Fruit fly (Drosophila melanogaster) whole organism: ENCODE results near the gene CG42238.

Source experiments
- CG8478 ChIP-seq: fragments of >200 bp; optimal IDR thresholded peaks from 2 replicates; lab custom pipeline; 2018; ENCODE audit warnings: inconsistent platforms
- Dll ChIP-seq: fragments of >200 bp; optimal IDR thresholded peaks from 2 replicates; lab custom pipeline; 2017
- EcR ChIP-seq, 2 experiments: fragments of >200 bp; optimal IDR thresholded peaks; 2 replicates each; lab custom pipeline; 2017; ENCODE audit warnings: missing biosample characterization in 2 of 2, missing genetic modification characterization in 2 of 2, missing genetic modification reagents in 2 of 2
- pan ChIP-seq: fragments of >200 bp; optimal IDR thresholded peaks from 2 replicates; lab custom pipeline; 2017
- psq ChIP-seq: fragments of >200 bp; optimal IDR thresholded peaks from 2 replicates; lab custom pipeline; 2017
- usp ChIP-seq: fragments of >200 bp; optimal IDR thresholded peaks from 2 replicates; lab custom pipeline; 2017; ENCODE audit warnings: missing biosample characterization, missing genetic modification characterization, mixed read lengths

CG42238 gene

DNA sequence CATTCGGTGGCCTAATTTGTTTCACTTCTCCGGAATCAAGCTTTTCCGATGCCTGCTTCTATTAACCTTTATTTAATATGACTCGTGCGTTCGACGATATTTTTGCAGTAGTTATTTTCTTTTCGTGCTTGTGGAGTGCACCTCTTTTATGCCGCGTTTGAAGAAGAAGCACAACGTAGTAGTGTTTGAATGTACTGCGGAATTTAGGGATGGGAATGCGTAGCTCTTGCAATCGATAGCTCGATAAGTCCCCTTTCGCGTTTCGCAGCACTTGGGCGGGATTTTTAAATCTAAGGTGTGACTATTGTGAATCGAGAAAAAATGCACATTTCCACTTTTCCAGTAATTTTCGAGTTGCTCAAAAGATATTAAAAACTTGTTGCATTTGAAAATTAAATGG is 133.2 kb downstream of the CG42238 start, which contains the start of the genes CG43739 and sky:
Gene CG43739, minus strand, starts transcription at position 199 of the 400 bp plus-strand sequence.
Gene sky, minus strand, starts transcription at position 199 of the 400 bp plus-strand sequence.
- TF ChIP-seq psq (lab: Kevin White, UChicago) (no peak), usp (GFP tag; lab: Kevin White, UChicago) (no peak), EcR (GFP tag; optimal IDR thresholded peaks at IDR 0.05; lab: Kevin White, UChicago) (no peak), Dll (lab: Kevin White, UChicago) (no peak), pan (lab: Kevin White, UChicago) (no peak), CG8478 (lab: Kevin White, UChicago) (no peak)

DNA sequence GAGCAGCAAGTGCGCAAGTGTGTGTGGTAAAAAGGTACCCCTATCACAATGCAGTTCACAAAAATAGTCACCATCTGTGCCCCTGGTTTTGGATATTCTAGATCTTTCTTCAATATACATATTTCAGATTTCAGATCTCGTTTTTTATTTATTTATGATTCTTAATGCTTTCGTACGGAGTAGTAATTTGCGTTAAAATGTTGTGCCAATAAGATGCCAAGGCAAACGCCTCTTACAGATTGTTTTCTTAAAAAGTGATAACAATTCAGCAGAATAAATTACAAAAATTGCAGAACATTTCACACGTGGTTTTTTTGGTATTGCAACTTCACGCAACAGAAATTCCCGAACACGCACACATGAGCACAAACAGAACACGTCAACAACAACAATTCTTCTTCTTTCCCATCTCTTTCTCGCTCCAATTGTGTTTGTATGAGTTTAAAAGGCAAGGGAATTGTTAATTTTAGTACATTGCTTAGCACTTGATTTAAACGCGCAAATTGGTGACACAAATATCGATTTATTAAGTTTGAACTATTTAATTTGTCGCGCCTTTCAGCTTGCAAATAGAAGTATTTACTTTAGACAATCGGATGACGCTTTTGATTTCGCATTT is 133.8 kb downstream of the CG42238 start:
- TF ChIP-seq psq (lab: Kevin White, UChicago): no peak
- no peak for TF ChIP-seq Dll (lab: Kevin White, UChicago)
- TF ChIP-seq EcR (GFP tag; optimal IDR thresholded peaks at IDR 0.05; lab: Kevin White, UChicago): no peak
- no peak for TF ChIP-seq usp (GFP tag; lab: Kevin White, UChicago)
- TF ChIP-seq CG8478 (lab: Kevin White, UChicago): no peak
- TF ChIP-seq pan (lab: Kevin White, UChicago): no peak

DNA sequence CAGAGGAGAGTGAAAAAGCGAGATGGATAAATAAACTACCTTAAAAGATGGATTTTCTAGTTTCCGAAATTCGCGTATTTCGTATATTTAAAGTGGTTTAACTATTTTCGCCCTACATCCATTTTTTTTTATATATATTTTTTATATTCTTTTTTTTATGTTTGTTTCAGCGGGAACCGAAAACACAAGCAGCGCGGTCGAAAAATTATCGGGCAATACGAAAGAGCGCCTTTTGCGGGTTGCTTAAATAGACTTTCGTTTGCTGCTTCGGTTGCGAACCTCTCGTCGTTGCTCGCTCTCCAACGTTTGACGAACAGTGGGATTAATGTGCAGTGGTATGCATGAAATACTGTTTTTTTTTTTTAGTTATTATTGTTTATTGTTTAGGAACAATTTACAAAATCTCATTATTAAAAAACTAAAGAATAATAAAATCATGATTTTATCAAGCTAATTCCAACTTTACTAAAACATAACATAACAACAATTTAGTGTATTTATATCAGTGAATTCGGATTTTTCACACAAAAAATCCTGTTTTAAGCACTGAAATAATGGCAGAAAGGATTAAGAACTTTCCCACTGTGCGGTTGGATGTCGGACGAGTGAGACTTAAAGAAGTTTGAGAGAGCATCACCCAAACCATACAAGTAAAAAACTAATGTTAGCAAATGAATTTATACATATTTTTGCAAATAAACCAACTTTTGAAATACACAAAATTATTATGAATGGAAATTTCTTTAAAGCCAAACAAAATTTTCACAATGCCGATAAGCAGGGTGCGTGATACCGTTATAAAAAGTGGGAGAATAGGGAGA is 134.5 kb downstream of the CG42238 start:
- TF ChIP-seq usp (GFP tag; lab: Kevin White, UChicago): no peak
- TF ChIP-seq EcR (GFP tag; optimal IDR thresholded peaks at IDR 0.05; lab: Kevin White, UChicago): no peak
- no peak for TF ChIP-seq psq (lab: Kevin White, UChicago)
- no peak for TF ChIP-seq CG8478 (lab: Kevin White, UChicago)
- TF ChIP-seq pan (lab: Kevin White, UChicago): no peak

DNA sequence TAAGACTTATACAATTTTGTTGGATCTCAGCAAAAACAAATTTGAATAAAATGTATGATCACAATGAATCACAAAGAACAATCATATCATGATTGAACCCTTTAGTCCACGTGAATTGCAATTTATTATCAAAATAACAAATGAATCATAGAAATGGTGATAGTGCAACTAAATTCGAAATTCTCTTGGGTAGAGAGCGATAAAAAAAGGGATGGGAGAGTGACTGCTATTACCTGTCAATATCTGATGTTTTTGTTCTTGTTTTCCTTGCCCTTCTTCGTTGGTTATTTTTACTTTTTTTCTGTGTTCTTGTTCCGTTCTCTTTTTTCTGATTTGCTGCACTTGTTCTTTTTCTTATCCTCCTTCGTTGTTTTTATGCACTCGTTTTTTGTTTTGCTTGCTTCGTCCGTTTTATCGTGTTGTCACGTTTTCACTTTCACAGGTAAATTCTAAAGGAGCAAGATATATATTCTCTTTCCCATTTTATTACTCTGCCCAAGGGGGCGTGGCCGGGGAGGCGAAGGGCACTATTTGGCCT is 135.2 kb downstream of the CG42238 start:
- TF ChIP-seq psq (lab: Kevin White, UChicago) (no peak), CG8478 (lab: Kevin White, UChicago) (no peak), EcR (GFP tag; optimal IDR thresholded peaks at IDR 0.05; lab: Kevin White, UChicago) (no peak)
